Fruit fly (Drosophila melanogaster) whole organism, embryonic: Measurements from ENCODE around the gene CG5500.

Experiments used
- Adf1 ChIP-seq: fragments of 200-800 bp; sonication (Bioruptor generic); IDR thresholded peaks from 2 replicates; pipeline ENCODE4 v1.3.6; 2022; ENCODE audit warnings: missing biosample characterization, missing genetic modification characterization
- Atf-2 ChIP-seq: fragments of 200-800 bp; sonication (Bioruptor generic); optimal IDR thresholded peaks from 2 replicates; lab custom pipeline; 2016; ENCODE audit warnings: missing biosample characterization, missing genetic modification characterization
- CG11085 ChIP-seq: fragments of 200-800 bp; sonication (Bioruptor generic); IDR thresholded peaks from 2 replicates; pipeline ENCODE4 v1.3.6; 2022; ENCODE audit warnings: missing biosample characterization, missing genetic modification characterization
- CG11695 ChIP-seq: fragments of 200-800 bp; sonication (Bioruptor generic); IDR thresholded peaks from 3 replicates; pipeline ENCODE4 v1.3.6; 2022; ENCODE audit warnings: missing biosample characterization, missing genetic modification characterization
- CG12659 ChIP-seq: fragments of 200-800 bp; sonication (Bioruptor generic); optimal IDR thresholded peaks from 3 replicates; lab custom pipeline; 2017; ENCODE audit warnings: mild to moderate bottlenecking, missing biosample characterization, missing genetic modification reagents, missing genetic modification characterization
- CG12769 ChIP-seq: fragments of 200-800 bp; sonication (Bioruptor generic); optimal IDR thresholded peaks from 2 replicates; lab custom pipeline; 2019; ENCODE audit warnings: missing biosample characterization, mild to moderate bottlenecking, missing genetic modification characterization, moderate library complexity
- CG13123 ChIP-seq: fragments of 200-800 bp; sonication (Bioruptor generic); optimal IDR thresholded peaks from 2 replicates; lab custom pipeline; 2016; ENCODE audit warnings: missing biosample characterization, missing genetic modification characterization
- CG13624 ChIP-seq: fragments of 200-800 bp; sonication (Bioruptor generic); optimal IDR thresholded peaks from 2 replicates; lab custom pipeline; 2016; ENCODE audit warnings: missing biosample characterization, missing genetic modification characterization
- CG17186 ChIP-seq: fragments of 200-800 bp; sonication (Bioruptor generic); optimal IDR thresholded peaks from 3 replicates; lab custom pipeline; 2017; ENCODE audit warnings: missing biosample characterization, missing genetic modification reagents, missing genetic modification characterization
- CG2678 ChIP-seq: fragments of 200-800 bp; sonication (Bioruptor generic); optimal IDR thresholded peaks from 3 replicates; lab custom pipeline; 2019; ENCODE audit warnings: missing biosample characterization, mild to moderate bottlenecking, missing genetic modification characterization, moderate library complexity
- CG2712 ChIP-seq: fragments of 200-800 bp; optimal IDR thresholded peaks from 3 replicates; lab custom pipeline; 2019; ENCODE audit warnings: missing biosample characterization, mild to moderate bottlenecking, missing genetic modification characterization, moderate library complexity
- CG3065 ChIP-seq: fragments of 200-800 bp; sonication (Bioruptor generic); optimal IDR thresholded peaks from 2 replicates; lab custom pipeline; 2016; ENCODE audit warnings: missing biosample characterization, missing genetic modification characterization
- CG3847 ChIP-seq: fragments of 200-800 bp; sonication (Bioruptor generic); IDR thresholded peaks from 2 replicates; pipeline ENCODE4 v1.3.6; 2022; ENCODE audit warnings: missing biosample characterization, missing genetic modification characterization
- CG4617 ChIP-seq: fragments of 200-800 bp; sonication (Bioruptor generic); optimal IDR thresholded peaks from 3 replicates; lab custom pipeline; 2016; ENCODE audit warnings: missing biosample characterization, missing genetic modification characterization, borderline replicate concordance
- Chrac-16 ChIP-seq: fragments of 200-800 bp; sonication (Bioruptor generic); optimal IDR thresholded peaks from 3 replicates; lab custom pipeline; 2016; ENCODE audit warnings: missing biosample characterization, missing genetic modification characterization
- CkIIα-i1 ChIP-seq: fragments of 200-800 bp; sonication (Bioruptor generic); IDR thresholded peaks from 2 replicates; pipeline ENCODE4 v1.3.6; 2022; ENCODE audit warnings: missing biosample characterization, missing genetic modification characterization
- Dad ChIP-seq: fragments of 200-800 bp; sonication (Bioruptor generic); optimal IDR thresholded peaks from 3 replicates; lab custom pipeline; 2016; ENCODE audit warnings: missing biosample characterization, missing genetic modification characterization
- Dek ChIP-seq: fragments of 200-800 bp; sonication (Bioruptor generic); optimal IDR thresholded peaks from 3 replicates; lab custom pipeline; 2019; ENCODE audit warnings: missing biosample characterization, mild to moderate bottlenecking, missing genetic modification characterization, moderate library complexity
- Dip2 ChIP-seq: fragments of 200-800 bp; sonication (Bioruptor generic); IDR thresholded peaks from 2 replicates; pipeline ENCODE4 v1.3.6; 2022; ENCODE audit warnings: missing biosample characterization, missing genetic modification characterization
- Drgx ChIP-seq: fragments of 200-800 bp; sonication (Bioruptor generic); IDR thresholded peaks from 2 replicates; pipeline ENCODE4 v1.3.6; 2022; ENCODE audit warnings: missing biosample characterization, missing genetic modification characterization
- E2f1 ChIP-seq: fragments of 200-800 bp; sonication (Bioruptor generic); IDR thresholded peaks from 2 replicates; pipeline ENCODE4 v1.3.6; 2022; ENCODE audit warnings: missing biosample characterization, missing genetic modification characterization
- Gsc ChIP-seq: fragments of 200-800 bp; sonication (Bioruptor generic); IDR thresholded peaks from 2 replicates; pipeline ENCODE4 v1.3.6; 2022; ENCODE audit warnings: missing biosample characterization, missing genetic modification characterization
- HHEX ChIP-seq: fragments of 200-800 bp; sonication (Bioruptor generic); optimal IDR thresholded peaks from 3 replicates; lab custom pipeline; 2017; ENCODE audit warnings: missing biosample characterization, mild to moderate bottlenecking, missing genetic modification characterization, missing genetic modification reagents
- HLH54F ChIP-seq: fragments of 200-800 bp; sonication (Bioruptor generic); optimal IDR thresholded peaks from 3 replicates; lab custom pipeline; 2016; ENCODE audit warnings: missing biosample characterization, missing genetic modification characterization
- Hsf ChIP-seq: fragments of 200-800 bp; sonication (Bioruptor generic); optimal IDR thresholded peaks from 3 replicates; lab custom pipeline; 2016; ENCODE audit warnings: missing biosample characterization, missing genetic modification characterization
- PHDP ChIP-seq: fragments of 200-800 bp; sonication (Bioruptor generic); optimal IDR thresholded peaks from 3 replicates; lab custom pipeline; 2018; ENCODE audit warnings: missing biosample characterization, mild to moderate bottlenecking, missing genetic modification characterization, moderate library complexity
- Rfx ChIP-seq: fragments of 200-800 bp; sonication (Bioruptor generic); IDR thresholded peaks from 2 replicates; pipeline ENCODE4 v1.3.6; 2022; ENCODE audit warnings: missing biosample characterization, missing genetic modification characterization
- Tbp ChIP-seq: fragments of >200 bp; optimal IDR thresholded peaks from 2 replicates; lab custom pipeline; 2018; ENCODE audit warnings: missing biosample characterization, missing genetic modification characterization
- Xbp1 ChIP-seq: fragments of 200-800 bp; sonication (Bioruptor generic); optimal IDR thresholded peaks from 3 replicates; lab custom pipeline; 2016; ENCODE audit warnings: missing biosample characterization, mild to moderate bottlenecking, missing genetic modification characterization
- ab ChIP-seq: fragments of 200-800 bp; sonication (Bioruptor generic); optimal IDR thresholded peaks from 2 replicates; lab custom pipeline; 2016; ENCODE audit warnings: missing biosample characterization, missing genetic modification characterization
- abd-A ChIP-seq: fragments of 200-800 bp; sonication (Bioruptor generic); optimal IDR thresholded peaks from 3 replicates; lab custom pipeline; 2019; ENCODE audit warnings: missing biosample characterization, mild to moderate bottlenecking, missing genetic modification characterization, moderate library complexity
- bcd ChIP-seq: fragments of 200-800 bp; sonication (Bioruptor generic); optimal IDR thresholded peaks from 2 replicates; lab custom pipeline; 2017; ENCODE audit warnings: missing biosample characterization, mild to moderate bottlenecking, missing genetic modification characterization
- chif ChIP-seq, 2 experiments: fragments of 200-800 bp; sonication (Bioruptor generic); optimal IDR thresholded peaks; 3 replicates each; lab custom pipeline; 2016; ENCODE audit warnings: missing biosample characterization in 2 of 2, missing genetic modification characterization in 2 of 2
- chn ChIP-seq: fragments of 200-800 bp; sonication (Bioruptor generic); optimal IDR thresholded peaks from 2 replicates; lab custom pipeline; 2016; ENCODE audit warnings: missing biosample characterization, missing genetic modification characterization
- dimm ChIP-seq: fragments of 200-800 bp; sonication (Bioruptor generic); IDR thresholded peaks from 2 replicates; pipeline ENCODE4 v1.3.6; 2022; ENCODE audit warnings: missing biosample characterization, missing genetic modification characterization
- eve ChIP-seq, 2 experiments: fragments of >200 bp; optimal IDR thresholded peaks; 2 replicates each; lab custom pipeline; 2017; ENCODE audit warnings: missing biosample characterization in 2 of 2, missing genetic modification characterization in 2 of 2
- fd96Cb ChIP-seq: fragments of 200-800 bp; sonication (Bioruptor generic); optimal IDR thresholded peaks from 2 replicates; lab custom pipeline; 2018; ENCODE audit warnings: missing biosample characterization, mild to moderate bottlenecking, missing genetic modification characterization, moderate library complexity
- gsb ChIP-seq: fragments of 200-800 bp; sonication (Bioruptor generic); IDR thresholded peaks from 2 replicates; pipeline ENCODE4 v1.3.6; 2022; ENCODE audit warnings: missing biosample characterization, missing genetic modification characterization
- inv ChIP-seq: fragments of 200-800 bp; sonication (Bioruptor generic); IDR thresholded peaks from 2 replicates; pipeline ENCODE4 v1.3.6; 2022; ENCODE audit warnings: missing biosample characterization, missing genetic modification characterization; ENCODE audit not compliant: partially characterized antibody
- mld ChIP-seq: fragments of 200-800 bp; sonication (Bioruptor generic); IDR thresholded peaks from 3 replicates; pipeline ENCODE4 v1.3.6; 2022; ENCODE audit warnings: missing biosample characterization, missing genetic modification characterization; ENCODE audit not compliant: partially characterized antibody
- nerfin-1 ChIP-seq: fragments of 200-800 bp; sonication (Bioruptor generic); optimal IDR thresholded peaks from 3 replicates; lab custom pipeline; 2019; ENCODE audit warnings: missing biosample characterization, mild to moderate bottlenecking, missing genetic modification characterization, moderate library complexity
- oc ChIP-seq: fragments of 200-800 bp; sonication (Bioruptor generic); optimal IDR thresholded peaks from 2 replicates; lab custom pipeline; 2018; ENCODE audit warnings: missing biosample characterization, mild to moderate bottlenecking, missing genetic modification characterization, moderate library complexity
- p53 ChIP-seq: fragments of 200-800 bp; sonication (Bioruptor generic); optimal IDR thresholded peaks from 2 replicates; lab custom pipeline; 2016; ENCODE audit warnings: missing biosample characterization, missing genetic modification characterization
- repo ChIP-seq: fragments of 200-800 bp; sonication (Bioruptor generic); optimal IDR thresholded peaks from 2 replicates; lab custom pipeline; 2016; ENCODE audit warnings: missing biosample characterization, missing genetic modification characterization
- schlank ChIP-seq: fragments of 200-800 bp; sonication (Bioruptor generic); optimal IDR thresholded peaks from 2 replicates; lab custom pipeline; 2018; ENCODE audit warnings: missing biosample characterization, mild to moderate bottlenecking, missing genetic modification characterization
- sd ChIP-seq: fragments of 200-800 bp; sonication (Bioruptor generic); optimal IDR thresholded peaks from 3 replicates; lab custom pipeline; 2018; ENCODE audit warnings: missing biosample characterization, mild to moderate bottlenecking, missing genetic modification characterization, moderate library complexity
- sim ChIP-seq: fragments of 200-800 bp; sonication (Bioruptor generic); IDR thresholded peaks from 2 replicates; pipeline ENCODE4 v1.3.6; 2022; ENCODE audit warnings: missing biosample characterization, missing genetic modification characterization
- slbo ChIP-seq: fragments of 200-800 bp; sonication (Bioruptor generic); IDR thresholded peaks from 2 replicates; pipeline ENCODE4 v1.3.6; 2022; ENCODE audit warnings: missing biosample characterization, missing genetic modification characterization
- slp2 ChIP-seq: fragments of 200-800 bp; sonication (Bioruptor generic); optimal IDR thresholded peaks from 2 replicates; lab custom pipeline; 2016; ENCODE audit warnings: missing biosample characterization, missing genetic modification characterization
- sug ChIP-seq: fragments of 200-800 bp; optimal IDR thresholded peaks from 2 replicates; lab custom pipeline; 2019; ENCODE audit warnings: missing biosample characterization, mild to moderate bottlenecking, missing genetic modification characterization, moderate library complexity
- tin ChIP-seq: fragments of 200-800 bp; sonication (Bioruptor generic); optimal IDR thresholded peaks from 3 replicates; lab custom pipeline; 2016; ENCODE audit warnings: missing biosample characterization, missing genetic modification characterization
- vvl ChIP-seq: fragments of 200-800 bp; sonication (Bioruptor generic); IDR thresholded peaks from 2 replicates; pipeline ENCODE4 v1.3.6; 2022; ENCODE audit warnings: missing biosample characterization, missing genetic modification characterization

The CG5500 gene

DNA sequence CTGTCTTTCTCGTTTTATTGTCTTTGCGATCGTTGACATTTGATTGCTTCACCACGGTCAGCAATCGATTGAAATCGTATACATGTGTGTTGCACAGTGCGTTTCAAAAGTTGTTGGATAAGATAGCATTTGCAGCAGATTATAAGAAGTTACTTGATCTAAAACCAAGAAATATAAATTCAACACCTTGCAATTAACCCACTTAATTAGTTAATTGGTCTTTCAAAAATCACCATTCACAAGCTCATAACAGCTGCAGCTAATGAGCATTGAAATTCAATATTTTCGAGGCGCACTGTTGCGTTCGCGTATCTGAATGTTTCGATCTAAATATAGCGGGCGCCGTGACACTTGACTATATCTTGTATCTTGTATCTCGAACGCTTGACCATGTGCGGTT lies 16.3 kb downstream of the CG5500 start (continued):
- peak; percentile 31 for TF ChIP-seq CG12659 (GFP tag; lab: Kevin White, UChicago)
- TF ChIP-seq vvl (GFP tag; lab: Robert Waterston, UW): peak; percentile 18; the same call in 1 of the 2 replicates
- peak; percentile 9 for TF ChIP-seq CG12769 (tag; lab: Kevin White, UChicago)
- no peak for TF ChIP-seq inv (GFP tag; lab: Robert Waterston, UW)
- TF ChIP-seq gsb (GFP tag; lab: Robert Waterston, UW): no peak
- no peak for TF ChIP-seq repo (GFP tag; lab: Kevin White, UChicago)
- no peak for TF ChIP-seq sd
- no peak for TF ChIP-seq HHEX (GFP tag; lab: Kevin White, UChicago)
- TF ChIP-seq oc (tag; lab: Kevin White, UChicago): no peak
- TF ChIP-seq nerfin-1 (tag; lab: Kevin White, UChicago): no peak
- 0 out of 3 replicates have a peak, but pooled peaks have one; percentile 37 for TF ChIP-seq CG11695 (GFP tag; lab: Robert Waterston, UW)
- TF ChIP-seq CkIIα-i1: no peak
- peak; percentile 37; the same call in 1 of the 2 replicates for TF ChIP-seq slbo
- TF ChIP-seq Drgx: 0 out of 2 replicates have a peak, but pooled peaks have one; percentile 42
- TF ChIP-seq Adf1: no peak
- no peak for TF ChIP-seq dimm (GFP tag; lab: Robert Waterston, UW)
- TF ChIP-seq mld (GFP tag; lab: Robert Waterston, UW): no peak
- TF ChIP-seq chn (GFP tag; lab: Kevin White, UChicago): peak; percentile 14
- no peak for TF ChIP-seq CG13624
- no peak for TF ChIP-seq Dad
- TF ChIP-seq Chrac-16 (GFP tag; lab: Kevin White, UChicago): peak; percentile 12
- TF ChIP-seq fd96Cb (tag; lab: Kevin White, UChicago): peak; percentile 52
- peak; percentile 55 for TF ChIP-seq CG2678 (tag; lab: Kevin White, UChicago)
- no peak for TF ChIP-seq bcd (GFP tag; lab: Kevin White, UChicago)
- peak; percentile 52 for TF ChIP-seq Atf-2
- TF ChIP-seq CG2712 (tag; lab: Kevin White, UChicago): peak; percentile 19
- no peak for TF ChIP-seq sim
- TF ChIP-seq tin: no peak
- peak; percentile 34 for TF ChIP-seq Xbp1
- TF ChIP-seq Dip2 (GFP tag; lab: Robert Waterston, UW): no peak
- no peak for TF ChIP-seq CG11085 (GFP tag; lab: Robert Waterston, UW)
- TF ChIP-seq CG3065 (GFP tag; lab: Kevin White, UChicago): no peak
- TF ChIP-seq HLH54F: no peak
- no peak for TF ChIP-seq Dek (tag; lab: Kevin White, UChicago)
- TF ChIP-seq PHDP (tag; lab: Kevin White, UChicago): peak; percentile 39
- TF ChIP-seq chif (GFP tag; optimal IDR thresholded peaks at IDR 0.05; lab: Kevin White, UChicago): no peak
- TF ChIP-seq ab (GFP tag; lab: Kevin White, UChicago): no peak
- peak; percentile 25 for TF ChIP-seq Hsf
- no peak for TF ChIP-seq CG4617 (GFP tag; lab: Kevin White, UChicago)
- TF ChIP-seq eve (GFP tag; optimal IDR thresholded peaks at IDR 0.05; lab: Kevin White, UChicago): peak in 1 of 2 experiments; percentile 84
- TF ChIP-seq Tbp (GFP tag; lab: Kevin White, UChicago): no peak
- TF ChIP-seq sug: no peak
- no peak for TF ChIP-seq schlank (tag; lab: Kevin White, UChicago)
- no peak for TF ChIP-seq p53
- TF ChIP-seq Rfx: 0 out of 2 replicates have a peak, but pooled peaks have one; percentile 35
- TF ChIP-seq abd-A: peak; percentile 6
- TF ChIP-seq E2f1 (GFP tag; lab: Robert Waterston, UW): 0 out of 2 replicates have a peak, but pooled peaks have one; percentile 17
- no peak for TF ChIP-seq Gsc
- TF ChIP-seq CG17186 (GFP tag; lab: Kevin White, UChicago): no peak
- TF ChIP-seq slp2 (GFP tag; lab: Kevin White, UChicago): no peak
- no peak for TF ChIP-seq CG3847
- no peak for TF ChIP-seq CG13123 (GFP tag; lab: Kevin White, UChicago)
